Worm (Caenorhabditis elegans) whole organism, early embryonic: ENCODE results near the gene M04B2.4.

Experiments used
- B0310.2 ChIP-seq: sonication (generic microtip); optimal IDR thresholded peaks from 2 replicates; lab custom pipeline; 2016; ENCODE audit warnings: mild to moderate bottlenecking, missing genetic modification characterization, missing compliant biosample characterization
- scrt-1 ChIP-seq: fragments of 200-800 bp; sonication (Bioruptor generic); IDR thresholded peaks from 2 replicates; pipeline ENCODE4 v1.3.6; 2022; ENCODE audit warnings: missing genetic modification characterization, missing compliant biosample characterization

ce11 chrIV:11524241-11524692, 3.4 kb upstream of the M04B2.4 start, which contains the start of gene mep-1:
- TF ChIP-seq scrt-1 (GFP tag; lab: Robert Waterston, UW), result no peak
- no peak for TF ChIP-seq B0310.2
